Fruit fly (Drosophila melanogaster): ENCODE results near the gene CG3386.
A peak's percentile ranks its signal among the peaks of the same experiment; 100 is the strongest.

Gene CG3386

dm6 chr3L:711839-712553, 29.7 kb upstream of the CG3386 start, which contains the start of gene CG13896 (continued):
- TF ChIP-seq CG2678 (tag; optimal IDR thresholded peaks at IDR 0.05) (peak; percentile 73), H15 (GFP tag; IDR thresholded peaks at IDR 0.05) (peak; percentile 87), CG17385 (GFP tag; optimal IDR thresholded peaks at IDR 0.05) (peak; percentile 64), Stat92E (GFP tag; optimal IDR thresholded peaks at IDR 0.05) (peak in 1 of 3 experiments; percentile 86), ro (GFP tag; IDR thresholded peaks at IDR 0.05) (no peak; the same call in none of the 2 replicates), CG12769 (tag; optimal IDR thresholded peaks at IDR 0.05) (peak; percentile 88), CG31388 (GFP tag; optimal IDR thresholded peaks at IDR 0.05) (peak; percentile 81), CG11560 (tag; IDR thresholded peaks at IDR 0.05) (peak; percentile 78; the same call in 2 of the 3 replicates), CG12744 (GFP tag; optimal IDR thresholded peaks at IDR 0.05) (peak; percentile 87), Hr3 (GFP tag; optimal IDR thresholded peaks at IDR 0.05) (peak; percentile 93), zen (tag; optimal IDR thresholded peaks at IDR 0.05) (peak; percentile 84), Hey (tag; optimal IDR thresholded peaks at IDR 0.05) (peak; percentile 36), Opbp (GFP tag; IDR thresholded peaks at IDR 0.05; ENCODE audit: partially characterized antibody) (peak; percentile 61), CG6791 (GFP tag; IDR thresholded peaks at IDR 0.05; ENCODE audit: partially characterized antibody) (peak; percentile 63; the same call in 2 of the 3 replicates), sc (optimal IDR thresholded peaks at IDR 0.05) (no peak), sc (GFP tag; optimal IDR thresholded peaks at IDR 0.05) (peak; percentile 45), seq (GFP tag; IDR thresholded peaks at IDR 0.05) (no peak), bigmax (GFP tag; optimal IDR thresholded peaks at IDR 0.05) (peak; percentile 19), CG13624 (GFP tag; optimal IDR thresholded peaks at IDR 0.05) (peak; percentile 85), CG6813 (GFP tag; optimal IDR thresholded peaks at IDR 0.05) (peak; percentile 78), en (GFP tag; optimal IDR thresholded peaks at IDR 0.05) (peak; percentile 82), sim (GFP tag; IDR thresholded peaks at IDR 0.05) (no peak), CG5953 (GFP tag; IDR thresholded peaks at IDR 0.05) (peak; percentile 58; the same call in 1 of the 2 replicates), Hmr (GFP tag; optimal IDR thresholded peaks at IDR 0.05) (peak; percentile 92), CG3281 (GFP tag; optimal IDR thresholded peaks at IDR 0.05) (peak; percentile 75), CG2116 (GFP tag; optimal IDR thresholded peaks at IDR 0.05) (peak; percentile 82), CG5245 (GFP tag; optimal IDR thresholded peaks at IDR 0.05) (peak; percentile 96), CG31441 (GFP tag; IDR thresholded peaks at IDR 0.05) (peak; percentile 83), CG10959 (GFP tag; IDR thresholded peaks at IDR 0.05) (peak; percentile 67), bcd (GFP tag; optimal IDR thresholded peaks at IDR 0.05) (peak; percentile 89), CG18262 (tag; optimal IDR thresholded peaks at IDR 0.05) (peak; percentile 85), CG12104 (GFP tag; optimal IDR thresholded peaks at IDR 0.05) (peak; percentile 84), CG7786 (GFP tag; optimal IDR thresholded peaks at IDR 0.05) (peak; percentile 85), ham (GFP tag; IDR thresholded peaks at IDR 0.05) (0 out of 2 replicates have a peak, but pooled peaks have one; percentile 44), ci (GFP tag; IDR thresholded peaks at IDR 0.05) (peak; percentile 93), CkIIα-i1 (GFP tag; IDR thresholded peaks at IDR 0.05) (peak; percentile 36; the same call in 1 of the 2 replicates), CG1647 (GFP tag; optimal IDR thresholded peaks at IDR 0.05) (peak; percentile 91), sob (GFP tag; IDR thresholded peaks at IDR 0.05) (peak; percentile 87), lola (GFP tag; optimal IDR thresholded peaks at IDR 0.05) (peak in 1 of 3 experiments; percentile 49), CG8944 (GFP tag; optimal IDR thresholded peaks at IDR 0.05) (peak; percentile 91), CG18476 (GFP tag; optimal IDR thresholded peaks at IDR 0.05) (peak; percentile 71), CG32772 (GFP tag; IDR thresholded peaks at IDR 0.05) (peak; percentile 84), CrebB (tag; optimal IDR thresholded peaks at IDR 0.05) (peak; percentile 56), CG8388 (GFP tag; optimal IDR thresholded peaks at IDR 0.05) (peak; percentile 75), Lpt (GFP tag; optimal IDR thresholded peaks at IDR 0.05) (no peak), CG11085 (GFP tag; IDR thresholded peaks at IDR 0.05) (peak; percentile 84), wdn (GFP tag; IDR thresholded peaks at IDR 0.05) (peak; percentile 65), caup (GFP tag; optimal IDR thresholded peaks at IDR 0.05; ENCODE audit: severe bottlenecking) (peak; percentile 89), ase (GFP tag; IDR thresholded peaks at IDR 0.05) (peak; percentile 90)
